Worm (Caenorhabditis elegans) whole organism, dauer: ENCODE data around the gene F26G1.9.

Experiments
- unc-62 ChIP-seq: sonication (generic microtip); optimal IDR thresholded peaks from 2 replicates; lab custom pipeline; 2017; ENCODE audit warnings: missing biosample characterization, missing genetic modification reagents, missing genetic modification characterization

Gene F26G1.9

DNA sequence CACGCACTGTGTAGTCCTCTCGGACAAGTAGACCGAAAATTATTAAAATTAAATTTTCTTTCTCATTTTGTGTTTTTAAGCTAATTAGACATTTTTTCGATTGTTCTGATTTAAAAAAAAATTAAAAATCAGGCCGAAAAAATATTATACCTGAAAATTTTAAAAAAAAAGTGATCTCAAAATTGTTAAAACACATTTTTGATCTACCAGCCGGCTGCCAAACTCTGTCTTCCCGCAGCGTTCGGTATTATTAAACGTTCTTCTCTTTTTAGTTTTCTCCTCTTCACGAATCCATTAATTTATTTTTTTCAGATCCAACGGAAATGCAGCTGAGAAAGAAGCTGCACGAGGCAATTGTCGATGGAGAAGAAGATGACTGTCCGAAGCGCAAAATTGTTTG, 20.7 kb downstream of the F26G1.9 start, which contains the start of gene C27D9.1:
TSS of gene C27D9.1 (plus strand) at position 281 of the 400 bp plus-strand sequence.
- no peak for TF ChIP-seq unc-62 (GFP tag; lab: Kevin White, UChicago)

ce11 chrII:4752257-4752728, 21.5 kb downstream of the F26G1.9 start, which contains the start of gene F41C3.1:
TSS of gene F41C3.1 (plus strand) at chrII:4752307.
- TF ChIP-seq unc-62 (GFP tag; lab: Kevin White, UChicago): no peak

DNA sequence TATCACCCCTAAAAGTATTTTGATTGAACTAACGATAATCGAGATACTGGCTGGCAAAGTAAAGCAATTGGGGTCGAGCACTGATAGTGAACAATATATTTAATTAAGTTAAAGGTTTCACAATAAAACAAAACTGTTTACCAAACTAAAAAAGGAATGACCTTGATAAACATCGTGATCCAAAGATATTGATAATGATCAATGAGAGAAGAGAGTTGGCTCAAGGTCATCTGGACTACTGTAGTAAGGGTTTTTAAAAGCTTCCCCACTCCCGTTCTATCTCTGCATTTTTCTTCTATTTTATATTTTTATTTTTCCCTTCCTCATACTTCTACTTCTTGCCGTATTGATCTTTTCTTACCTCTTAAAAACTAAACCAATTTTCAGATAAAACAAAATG, 24.2 kb downstream of the F26G1.9 start, which contains the start of gene F41C3.2:
TSS of gene F41C3.2 (plus strand) at position 388 of the 400 bp plus-strand sequence.
- no peak for TF ChIP-seq unc-62 (GFP tag; lab: Kevin White, UChicago)

DNA sequence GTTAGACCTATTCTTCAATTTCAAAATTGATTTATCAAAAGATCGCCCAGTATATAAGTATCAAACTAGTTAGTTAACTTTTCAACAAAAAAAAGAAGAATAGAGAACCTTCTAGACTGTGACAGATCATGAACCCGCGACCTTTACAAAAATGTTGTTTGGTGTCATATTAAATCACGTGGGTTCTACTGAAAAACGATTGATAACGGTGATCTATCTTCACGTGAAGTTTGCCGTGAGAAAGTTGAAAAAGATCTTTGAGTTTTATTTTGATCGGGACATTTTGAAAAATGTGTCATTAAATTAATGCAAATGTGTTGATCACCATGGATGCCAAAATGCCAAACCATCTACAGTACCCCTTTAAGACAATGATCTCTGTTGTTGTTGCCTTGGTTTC, 25.4 kb downstream of the F26G1.9 start:
- TF ChIP-seq unc-62 (GFP tag; lab: Kevin White, UChicago): no peak

ce11 chrII:4747697-4748096, 26.1 kb downstream of the F26G1.9 start:
- TF ChIP-seq unc-62 (GFP tag; lab: Kevin White, UChicago): no peak

- no peak for TF ChIP-seq unc-62 (GFP tag; lab: Kevin White, UChicago)
Measured at ce11 chrII:4747063-4747462, 26.7 kb downstream of the F26G1.9 start.

- TF ChIP-seq unc-62 (GFP tag; lab: Kevin White, UChicago): no peak
Measured at ce11 chrII:4745281-4745680, 28.5 kb downstream of the F26G1.9 start.

DNA sequence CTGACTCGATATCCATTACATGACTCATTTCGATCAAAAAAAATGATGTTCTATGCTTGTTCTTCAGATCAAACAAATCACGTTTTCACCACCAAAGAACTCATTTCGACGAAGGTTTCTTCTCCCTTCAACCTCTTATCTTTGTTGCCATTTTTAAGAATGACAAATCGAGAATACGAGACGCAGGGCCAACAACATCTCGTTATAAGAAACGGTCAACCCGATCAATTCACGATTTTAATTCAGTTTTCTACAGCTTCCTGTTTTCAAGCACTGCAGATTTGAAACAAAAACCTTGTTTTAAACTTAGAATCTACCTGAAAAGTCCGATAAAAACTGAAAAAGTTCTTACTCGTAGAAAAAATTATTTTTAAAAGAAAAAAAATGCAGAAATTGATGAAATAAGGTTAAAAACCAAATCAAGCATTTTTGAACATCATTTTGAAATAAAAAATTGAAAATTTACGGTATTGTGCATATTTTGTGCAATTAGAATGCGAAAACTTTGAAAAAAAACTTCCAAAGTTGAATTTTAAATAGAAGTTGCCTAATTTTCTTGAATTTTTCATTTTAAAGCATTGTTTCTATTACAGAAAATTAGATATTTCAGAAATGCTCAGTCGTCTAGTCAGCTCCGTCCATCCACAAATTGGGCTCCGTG, 32.1 kb downstream of the F26G1.9 start, which contains the start of gene acs-11:
TSS of gene acs-11 (plus strand) at position 611 of the 661 bp plus-strand sequence.
- no peak for TF ChIP-seq unc-62 (GFP tag; lab: Kevin White, UChicago)

DNA sequence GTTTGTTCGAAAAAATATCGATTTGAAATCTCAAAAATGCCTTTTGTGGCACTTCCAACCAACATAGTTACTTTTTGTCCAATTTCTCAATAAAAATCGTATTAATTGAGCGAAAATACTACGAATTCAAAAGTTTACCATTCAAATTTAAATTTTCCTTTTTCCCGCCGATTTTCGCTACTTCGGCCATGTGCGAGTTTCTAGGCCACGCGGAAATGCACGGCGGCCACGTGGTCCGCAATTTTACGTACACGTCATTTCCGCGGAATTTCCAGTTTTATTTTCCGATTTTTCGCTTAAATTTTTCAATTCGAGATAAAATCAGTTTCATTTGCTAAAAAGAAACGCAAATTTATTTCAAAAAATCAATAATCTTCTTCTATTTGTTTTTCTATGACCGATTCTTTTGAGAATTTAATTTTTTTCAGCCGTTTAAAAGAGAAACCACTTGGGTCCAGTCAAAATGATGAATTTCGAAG, 33.8 kb downstream of the F26G1.9 start, which contains the start of gene eas-1:
TSS of gene eas-1 (plus strand) at position 429 of the 479 bp plus-strand sequence.
- TF ChIP-seq unc-62 (GFP tag; lab: Kevin White, UChicago): no peak

ce11 chrII:4737348-4737747, 36.4 kb downstream of the F26G1.9 start, which contains the start of gene ctsa-1.1:
TSS of gene ctsa-1.1 (plus strand) at chrII:4737648.
- no peak for TF ChIP-seq unc-62 (GFP tag; lab: Kevin White, UChicago)

ce11 chrII:4736585-4736984, 37.2 kb downstream of the F26G1.9 start:
- no peak for TF ChIP-seq unc-62 (GFP tag; lab: Kevin White, UChicago)

ce11 chrII:4734477-4734876, 39.3 kb downstream of the F26G1.9 start:
- TF ChIP-seq unc-62 (GFP tag; lab: Kevin White, UChicago): no peak

DNA sequence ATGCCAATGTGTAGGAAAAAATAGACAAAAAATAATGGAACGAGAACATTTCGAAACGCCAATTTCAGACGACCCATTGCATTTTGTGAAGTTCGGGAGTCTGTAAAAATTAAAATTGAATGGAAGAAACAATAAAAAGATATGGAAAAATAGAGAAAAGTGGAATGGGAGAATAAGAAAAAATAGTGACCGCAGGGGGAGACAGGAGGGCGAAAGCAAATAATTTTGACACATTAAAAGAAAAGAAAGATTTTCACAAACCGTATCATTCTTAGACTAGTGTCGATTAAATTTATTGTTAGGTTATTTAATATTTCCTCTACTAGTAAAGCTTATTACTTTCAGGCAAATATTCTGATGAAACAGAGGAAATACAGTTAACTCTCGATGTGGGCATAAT, 39.9 kb downstream of the F26G1.9 start, which contains the start of gene F41C3.11:
TSS of gene F41C3.11 (minus strand) at position 101 of the 400 bp plus-strand sequence.
- TF ChIP-seq unc-62 (GFP tag; lab: Kevin White, UChicago): no peak

- no peak for TF ChIP-seq unc-62 (GFP tag; lab: Kevin White, UChicago)
Measured at ce11 chrII:4729733-4730132, 44.1 kb downstream of the F26G1.9 start, which contains the start of gene F41C3.7. TSS of gene F41C3.7 (plus strand) at chrII:4730033.

- TF ChIP-seq unc-62 (GFP tag; lab: Kevin White, UChicago): no peak
Measured at ce11 chrII:4728687-4729086, 45.1 kb downstream of the F26G1.9 start.

DNA sequence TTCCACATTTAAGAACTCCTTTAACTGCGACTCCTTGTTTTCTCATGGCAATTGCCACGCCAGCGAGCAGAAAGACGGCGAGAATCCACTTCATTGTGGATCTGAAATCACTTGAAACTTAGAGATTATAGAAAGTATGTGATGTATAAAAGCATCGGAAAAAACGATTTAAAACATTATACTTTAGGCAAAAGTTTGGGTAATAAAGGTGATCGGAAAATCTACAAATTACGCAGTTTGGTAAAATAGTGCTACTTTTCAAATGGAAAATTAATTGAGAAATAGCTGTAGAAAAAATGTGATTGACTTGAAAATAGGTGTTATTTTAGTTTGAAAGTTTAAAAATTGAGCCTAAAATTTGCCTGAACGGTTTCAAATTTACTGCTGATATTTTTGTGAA, 46.0 kb downstream of the F26G1.9 start, which contains the start of gene ttr-41:
TSS of gene ttr-41 (minus strand) at position 101 of the 400 bp plus-strand sequence.
- no peak for TF ChIP-seq unc-62 (GFP tag; lab: Kevin White, UChicago)
